Fruit fly (Drosophila melanogaster) whole organism, adult: ENCODE measurements around the gene CG15196.

ENCODE experiments used
- Crg-1 ChIP-seq: fragments of 200-800 bp; sonication (Bioruptor generic); optimal IDR thresholded peaks from 2 replicates; lab custom pipeline; 2016; ENCODE audit warnings: missing biosample characterization, missing genetic modification characterization
- ovo ChIP-seq: fragments of 200-800 bp; sonication (Bioruptor generic); optimal IDR thresholded peaks from 2 replicates; lab custom pipeline; 2016; ENCODE audit warnings: missing biosample characterization, missing genetic modification characterization

- no peak for TF ChIP-seq ovo
- TF ChIP-seq Crg-1: no peak
Measured at dm6 chrX:11451630-11452029, 41.9 kb downstream of the CG15196 start.
